Fruit fly (Drosophila melanogaster): ENCODE data around the gene UbcE2H.

The UbcE2H gene

DNA sequence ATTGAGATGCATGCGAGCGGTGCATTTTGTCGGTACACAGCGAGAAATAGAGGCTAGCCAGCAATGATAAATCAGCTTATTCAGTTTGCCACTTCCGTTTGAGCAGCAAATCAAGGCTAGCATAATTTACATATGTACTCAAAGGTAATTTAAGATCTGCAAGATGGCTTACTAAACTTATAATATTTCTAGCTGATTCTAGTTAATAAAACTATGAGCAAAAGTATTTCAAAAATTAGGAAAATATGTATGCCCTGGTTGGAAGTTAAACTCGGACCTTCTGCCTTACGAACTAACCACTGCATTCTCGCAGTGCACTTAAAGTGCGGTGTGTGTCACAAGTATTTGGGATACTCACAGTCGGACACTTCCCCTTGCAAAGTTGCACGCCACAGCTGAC is 29.0 kb upstream of the UbcE2H start:
- TF ChIP-seq insv (optimal IDR thresholded peaks at IDR 0.05) (no peak), Myc (optimal IDR thresholded peaks at IDR 0.05) (no peak), ttk (optimal IDR thresholded peaks at IDR 0.05) (no peak), h (optimal IDR thresholded peaks at IDR 0.05) (no peak), Sin3A (optimal IDR thresholded peaks at IDR 0.05) (no peak), psq (optimal IDR thresholded peaks at IDR 0.05) (no peak)

DNA sequence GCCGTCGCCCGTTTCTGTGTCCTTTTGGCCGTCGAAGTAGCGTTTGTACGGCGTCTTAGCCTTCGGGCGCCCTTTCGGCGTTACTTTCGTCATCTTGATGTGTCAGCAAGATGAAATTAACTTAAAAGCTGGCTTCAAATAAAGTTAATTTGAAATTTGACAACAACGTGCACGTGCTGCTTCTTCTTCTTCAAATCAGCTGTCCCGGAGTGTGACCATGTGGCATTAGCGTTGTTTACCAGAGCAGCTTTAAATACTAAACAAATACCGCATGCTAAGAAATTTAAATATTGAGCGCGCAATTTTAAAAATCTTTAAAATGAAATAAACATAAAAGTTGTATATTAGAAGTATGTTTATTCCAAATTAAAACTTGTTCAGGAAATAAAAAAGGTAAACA is 27.1 kb upstream of the UbcE2H start, which contains the start of gene CG2260:
TSS of gene CG2260 (minus strand) at position 209 of the 400 bp plus-strand sequence.
- TF ChIP-seq Sin3A (optimal IDR thresholded peaks at IDR 0.05) (no peak), insv (optimal IDR thresholded peaks at IDR 0.05) (no peak), h (optimal IDR thresholded peaks at IDR 0.05) (no peak), Myc (optimal IDR thresholded peaks at IDR 0.05) (no peak), psq (optimal IDR thresholded peaks at IDR 0.05) (no peak), ttk (optimal IDR thresholded peaks at IDR 0.05) (no peak)

dm6 chrX:8116813-8117212 is 22.9 kb upstream of the UbcE2H start, which contains the start of gene CG1575:
Gene CG1575 (plus strand): TSS chrX:8117012.
- TF ChIP-seq h (optimal IDR thresholded peaks at IDR 0.05) (no peak), Sin3A (optimal IDR thresholded peaks at IDR 0.05) (no peak), ttk (optimal IDR thresholded peaks at IDR 0.05) (no peak), psq (optimal IDR thresholded peaks at IDR 0.05) (no peak), Myc (optimal IDR thresholded peaks at IDR 0.05) (no peak), insv (optimal IDR thresholded peaks at IDR 0.05) (no peak)

DNA sequence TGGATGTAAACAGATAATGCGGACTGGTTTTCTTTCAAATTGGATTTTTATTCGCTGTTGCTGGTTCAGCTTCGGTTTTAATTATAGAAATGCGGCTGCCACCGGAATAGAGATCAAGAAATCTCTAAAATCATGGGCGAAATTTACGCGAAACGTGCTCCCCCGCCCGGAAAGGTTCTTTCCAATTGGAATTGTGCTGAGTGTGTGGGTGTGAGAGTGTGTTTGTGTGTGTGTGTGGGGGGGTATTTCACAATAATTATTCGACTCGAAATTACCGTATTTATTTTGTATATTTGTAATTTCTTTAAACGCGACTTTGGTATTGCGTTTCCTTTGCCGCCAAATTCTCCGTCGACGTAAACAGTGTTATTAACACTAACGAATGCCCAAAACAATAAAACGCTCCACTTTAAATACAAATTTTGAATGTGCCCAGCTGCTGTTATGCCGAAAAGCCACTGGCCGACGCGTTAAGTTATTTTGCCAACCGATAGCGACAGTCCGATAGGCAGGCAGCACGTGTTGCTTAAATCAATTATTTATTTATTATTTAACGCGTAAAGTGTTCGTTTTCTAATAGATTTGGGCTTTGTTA is 21.9 kb upstream of the UbcE2H start, which contains the start of gene Gclc:
TSS of gene Gclc (minus strand) at position 431 of the 595 bp plus-strand sequence.
- TF ChIP-seq h (optimal IDR thresholded peaks at IDR 0.05), result no peak
- no peak for TF ChIP-seq insv (optimal IDR thresholded peaks at IDR 0.05)
- no peak for TF ChIP-seq Sin3A (optimal IDR thresholded peaks at IDR 0.05)
- TF ChIP-seq psq (optimal IDR thresholded peaks at IDR 0.05), result no peak
- TF ChIP-seq Myc (optimal IDR thresholded peaks at IDR 0.05), result no peak
- no peak for TF ChIP-seq ttk (optimal IDR thresholded peaks at IDR 0.05)

DNA sequence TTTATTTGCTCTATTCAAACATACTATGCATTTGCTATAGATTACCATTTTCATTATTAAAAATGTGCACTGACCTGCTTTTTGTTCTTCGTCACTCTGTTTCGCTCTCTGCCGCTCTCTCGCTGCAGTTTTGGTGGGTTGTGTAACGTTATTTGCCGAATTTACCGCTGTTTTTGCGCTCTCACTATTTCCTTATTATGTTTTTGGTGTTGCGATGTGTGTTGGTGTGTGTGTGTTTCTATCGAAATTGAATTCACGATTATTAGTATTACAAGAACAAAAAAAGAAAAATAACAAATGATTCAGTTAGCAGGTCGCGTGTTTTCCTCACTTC is 21.4 kb upstream of the UbcE2H start:
- TF ChIP-seq psq (optimal IDR thresholded peaks at IDR 0.05) (no peak), ttk (optimal IDR thresholded peaks at IDR 0.05) (no peak), Myc (optimal IDR thresholded peaks at IDR 0.05) (no peak), Sin3A (optimal IDR thresholded peaks at IDR 0.05) (no peak), h (optimal IDR thresholded peaks at IDR 0.05) (no peak), insv (optimal IDR thresholded peaks at IDR 0.05) (no peak)

DNA sequence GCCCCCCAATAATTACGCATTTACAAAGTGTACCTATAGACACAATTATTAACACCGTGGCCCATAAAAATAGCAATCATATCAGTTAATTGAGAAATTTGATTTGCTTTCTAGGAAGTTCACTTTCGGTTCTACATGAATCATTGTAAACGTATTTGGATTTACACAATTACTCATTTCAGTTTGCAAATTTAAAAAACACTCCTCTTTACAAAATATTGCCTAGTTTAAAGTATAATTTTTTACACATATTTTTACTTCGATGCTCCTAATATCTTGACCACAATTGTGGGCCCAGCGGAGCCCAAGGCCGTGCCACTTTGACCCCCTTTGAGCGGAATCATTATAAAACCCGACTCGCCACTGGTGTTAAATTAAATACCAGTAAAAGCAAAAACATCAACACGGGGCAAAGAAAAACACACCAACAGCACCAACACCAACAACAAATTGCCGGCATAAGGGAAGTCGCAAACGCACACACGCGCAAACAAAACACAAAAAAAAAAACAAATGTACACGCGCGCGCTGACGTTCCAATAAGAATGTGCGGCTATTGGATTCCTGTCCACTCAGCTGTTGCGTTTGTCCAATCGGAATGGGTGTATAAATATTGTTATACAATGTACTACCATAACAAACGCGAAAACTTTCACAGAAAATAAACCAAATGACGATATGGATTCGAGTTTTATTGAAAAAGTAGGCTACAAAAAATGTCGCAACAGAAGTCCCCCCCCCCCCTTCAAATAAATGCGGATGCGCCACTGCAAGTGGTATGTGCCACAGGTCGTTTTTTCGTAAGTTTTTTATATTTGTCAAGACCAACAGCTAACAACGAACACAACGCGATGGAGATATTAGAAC is 20.8 kb upstream of the UbcE2H start:
- TF ChIP-seq psq (optimal IDR thresholded peaks at IDR 0.05) (no peak), Sin3A (optimal IDR thresholded peaks at IDR 0.05) (no peak), Myc (optimal IDR thresholded peaks at IDR 0.05) (no peak), ttk (optimal IDR thresholded peaks at IDR 0.05) (no peak), h (optimal IDR thresholded peaks at IDR 0.05) (no peak), insv (optimal IDR thresholded peaks at IDR 0.05) (no peak)

DNA sequence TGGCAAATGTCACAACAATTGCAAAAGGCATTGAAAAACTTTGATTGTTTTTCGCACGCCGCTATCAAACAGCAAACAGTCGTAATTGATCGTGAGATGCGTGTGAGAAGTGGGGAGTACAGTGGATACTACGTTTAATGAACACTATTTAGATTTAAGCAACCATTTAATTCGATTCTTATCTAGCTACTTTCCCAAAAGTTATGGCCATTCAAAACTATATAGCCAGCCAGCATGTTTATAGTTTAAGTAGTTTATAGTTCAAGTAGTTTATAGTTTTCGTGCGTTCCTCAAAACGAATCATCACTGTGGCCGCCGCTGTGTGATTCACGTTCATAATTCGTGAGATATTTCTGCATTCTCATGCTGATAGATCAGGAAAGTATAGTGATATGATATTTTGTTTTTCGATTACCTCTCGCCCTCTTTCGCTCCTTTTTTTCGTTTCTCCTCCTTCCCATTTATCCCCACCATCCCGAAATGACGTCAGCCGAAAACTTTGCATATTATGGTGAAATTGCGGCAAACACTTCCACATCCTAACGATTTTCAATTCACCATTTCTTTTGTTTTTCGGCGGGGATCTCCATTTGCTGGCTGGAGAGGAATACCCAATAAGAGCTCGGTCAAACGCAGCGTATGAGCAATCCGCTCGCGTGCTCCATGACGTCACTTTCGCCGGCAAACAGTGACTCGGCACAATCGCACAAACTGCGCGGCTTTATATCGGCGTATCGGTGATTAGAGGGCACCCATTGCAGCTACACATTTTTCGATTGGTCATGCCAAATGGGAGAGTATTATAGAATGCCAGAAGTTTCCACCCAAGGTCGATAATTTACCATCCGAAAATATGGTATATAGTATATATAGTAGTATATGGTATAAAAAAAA is 19.8 kb upstream of the UbcE2H start:
- no peak for TF ChIP-seq ttk (optimal IDR thresholded peaks at IDR 0.05)
- no peak for TF ChIP-seq insv (optimal IDR thresholded peaks at IDR 0.05)
- TF ChIP-seq h (optimal IDR thresholded peaks at IDR 0.05), result no peak
- no peak for TF ChIP-seq Sin3A (optimal IDR thresholded peaks at IDR 0.05)
- TF ChIP-seq Myc (optimal IDR thresholded peaks at IDR 0.05), result no peak
- no peak for TF ChIP-seq psq (optimal IDR thresholded peaks at IDR 0.05)

DNA sequence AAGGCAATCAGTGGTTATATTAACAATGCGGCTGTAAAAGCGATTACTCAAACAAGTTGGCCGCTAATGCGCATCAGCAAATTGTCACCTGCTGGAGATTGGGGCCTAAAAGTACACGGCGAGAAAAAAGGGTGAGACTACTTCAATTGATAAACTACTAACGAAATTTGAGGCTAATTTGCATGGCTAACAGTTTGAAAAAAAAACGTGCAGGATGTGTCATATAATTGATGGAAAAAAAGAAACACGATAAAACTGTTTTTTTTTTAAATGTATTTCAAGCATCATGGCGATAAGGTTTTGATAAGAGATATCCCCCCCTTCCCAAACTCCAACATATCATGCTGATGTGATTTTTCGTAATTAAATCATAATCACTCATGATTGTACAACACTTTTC is 18.9 kb upstream of the UbcE2H start:
- TF ChIP-seq ttk (optimal IDR thresholded peaks at IDR 0.05) (no peak), h (optimal IDR thresholded peaks at IDR 0.05) (no peak), psq (optimal IDR thresholded peaks at IDR 0.05) (no peak), insv (optimal IDR thresholded peaks at IDR 0.05) (no peak), Myc (optimal IDR thresholded peaks at IDR 0.05) (no peak), Sin3A (optimal IDR thresholded peaks at IDR 0.05) (no peak)

dm6 chrX:8110984-8111383 is 17.1 kb upstream of the UbcE2H start:
- TF ChIP-seq Myc (optimal IDR thresholded peaks at IDR 0.05) (no peak), insv (optimal IDR thresholded peaks at IDR 0.05) (no peak), Sin3A (optimal IDR thresholded peaks at IDR 0.05) (no peak), psq (optimal IDR thresholded peaks at IDR 0.05) (no peak), h (optimal IDR thresholded peaks at IDR 0.05) (no peak), ttk (optimal IDR thresholded peaks at IDR 0.05) (no peak)

dm6 chrX:8107936-8108335 is 14.1 kb upstream of the UbcE2H start:
- TF ChIP-seq Sin3A (optimal IDR thresholded peaks at IDR 0.05) (no peak), Myc (optimal IDR thresholded peaks at IDR 0.05) (no peak), insv (optimal IDR thresholded peaks at IDR 0.05) (no peak), h (optimal IDR thresholded peaks at IDR 0.05) (no peak), ttk (optimal IDR thresholded peaks at IDR 0.05) (no peak), psq (optimal IDR thresholded peaks at IDR 0.05) (no peak)

dm6 chrX:8106281-8107050 is 12.6 kb upstream of the UbcE2H start:
- TF ChIP-seq h (optimal IDR thresholded peaks at IDR 0.05) (no peak), Sin3A (optimal IDR thresholded peaks at IDR 0.05) (no peak), insv (optimal IDR thresholded peaks at IDR 0.05) (no peak), ttk (optimal IDR thresholded peaks at IDR 0.05) (no peak), Myc (optimal IDR thresholded peaks at IDR 0.05) (no peak), psq (optimal IDR thresholded peaks at IDR 0.05) (no peak)

Data from Kc167 (cell line).